Fruit fly (Drosophila melanogaster) whole organism, embryonic: ENCODE results near the gene Nepl3.

Experiments
- Abd-B ChIP-seq: fragments of 200-800 bp; sonication (Bioruptor generic); optimal IDR thresholded peaks from 2 replicates; lab custom pipeline; 2018; ENCODE audit warnings: missing biosample characterization, mild to moderate bottlenecking, missing genetic modification characterization, moderate library complexity
- Ada2b ChIP-seq: fragments of 200-800 bp; sonication (Bioruptor generic); IDR thresholded peaks from 2 replicates; pipeline ENCODE4 v1.3.6; 2022; ENCODE audit warnings: missing biosample characterization, missing genetic modification characterization
- C15 ChIP-seq: fragments of 200-800 bp; sonication (Bioruptor generic); IDR thresholded peaks from 3 replicates; pipeline ENCODE4 v1.3.6; 2022; ENCODE audit warnings: missing biosample characterization, missing genetic modification characterization
- CG1024 ChIP-seq: fragments of 200-800 bp; sonication (Bioruptor generic); IDR thresholded peaks from 2 replicates; pipeline ENCODE4 v1.3.6; 2022; ENCODE audit warnings: missing biosample characterization, missing genetic modification characterization
- CG12391 ChIP-seq: fragments of 200-800 bp; sonication (Bioruptor generic); optimal IDR thresholded peaks from 3 replicates; lab custom pipeline; 2018; ENCODE audit warnings: missing biosample characterization, mild to moderate bottlenecking, missing genetic modification characterization, moderate library complexity
- CG12744 ChIP-seq: fragments of 200-800 bp; sonication (Bioruptor generic); optimal IDR thresholded peaks from 2 replicates; lab custom pipeline; 2016; ENCODE audit warnings: missing biosample characterization, missing genetic modification characterization
- CG15011 ChIP-seq: fragments of 200-800 bp; sonication (Bioruptor generic); optimal IDR thresholded peaks from 3 replicates; lab custom pipeline; 2018; ENCODE audit warnings: missing biosample characterization, mild to moderate bottlenecking, missing genetic modification characterization
- CG15073 ChIP-seq: fragments of 200-800 bp; sonication (Bioruptor generic); optimal IDR thresholded peaks from 2 replicates; lab custom pipeline; 2016; ENCODE audit warnings: missing biosample characterization, missing genetic modification characterization
- CG15479 ChIP-seq: fragments of 200-800 bp; sonication (Bioruptor generic); optimal IDR thresholded peaks from 3 replicates; lab custom pipeline; 2019; ENCODE audit warnings: missing biosample characterization, mild to moderate bottlenecking, missing genetic modification characterization, moderate library complexity
- CG17328 ChIP-seq: fragments of 200-800 bp; sonication (Bioruptor generic); IDR thresholded peaks from 2 replicates; pipeline ENCODE4 v1.3.6; 2022; ENCODE audit warnings: missing biosample characterization, missing genetic modification characterization
- CG18011 ChIP-seq: fragments of 200-800 bp; sonication (Bioruptor generic); optimal IDR thresholded peaks from 2 replicates; lab custom pipeline; 2017; ENCODE audit warnings: missing biosample characterization, missing genetic modification characterization, mild to moderate bottlenecking, moderate library complexity, missing genotype
- CG2875 ChIP-seq: fragments of 200-800 bp; sonication (Bioruptor generic); optimal IDR thresholded peaks from 2 replicates; lab custom pipeline; 2017; ENCODE audit warnings: missing biosample characterization, mild to moderate bottlenecking, missing genetic modification characterization, missing genetic modification reagents
- CG2889 ChIP-seq: fragments of 200-800 bp; sonication (Bioruptor generic); IDR thresholded peaks from 3 replicates; pipeline ENCODE4 v1.3.6; 2022; ENCODE audit warnings: missing biosample characterization, missing genetic modification characterization
- CG30020 ChIP-seq: fragments of 200-800 bp; optimal IDR thresholded peaks from 2 replicates; lab custom pipeline; 2019; ENCODE audit warnings: missing biosample characterization, mild to moderate bottlenecking, missing genetic modification characterization, moderate library complexity
- CG31224 ChIP-seq: fragments of 200-800 bp; sonication (Bioruptor generic); IDR thresholded peaks from 2 replicates; pipeline ENCODE4 v1.3.6; 2022; ENCODE audit warnings: missing biosample characterization, missing genetic modification characterization
- CG31441 ChIP-seq: fragments of 200-800 bp; sonication (Bioruptor generic); IDR thresholded peaks from 2 replicates; pipeline ENCODE4 v1.3.6; 2022; ENCODE audit warnings: missing biosample characterization, missing genetic modification characterization
- CG33213 ChIP-seq: fragments of 200-800 bp; sonication (Bioruptor generic); optimal IDR thresholded peaks from 3 replicates; lab custom pipeline; 2016; ENCODE audit warnings: missing biosample characterization, missing genetic modification characterization
- CG4730 ChIP-seq: fragments of 200-800 bp; sonication (Bioruptor generic); IDR thresholded peaks from 2 replicates; pipeline ENCODE4 v1.3.6; 2022; ENCODE audit warnings: missing biosample characterization, missing genetic modification characterization
- CG6272 ChIP-seq: fragments of 200-800 bp; sonication (Bioruptor generic); IDR thresholded peaks from 2 replicates; pipeline ENCODE4 v1.3.6; 2022; ENCODE audit warnings: missing biosample characterization, missing genetic modification characterization
- CG6683 ChIP-seq: fragments of 200-800 bp; sonication (Bioruptor generic); optimal IDR thresholded peaks from 2 replicates; lab custom pipeline; 2017; ENCODE audit warnings: missing biosample characterization, mild to moderate bottlenecking, missing genetic modification characterization, missing genetic modification reagents
- CG6791 ChIP-seq: fragments of 200-800 bp; sonication (Bioruptor generic); IDR thresholded peaks from 3 replicates; pipeline ENCODE4 v1.3.6; 2022; ENCODE audit warnings: missing biosample characterization, missing genetic modification characterization; ENCODE audit not compliant: partially characterized antibody
- CG9876 ChIP-seq: fragments of 200-800 bp; sonication (Bioruptor generic); optimal IDR thresholded peaks from 2 replicates; lab custom pipeline; 2016; ENCODE audit warnings: missing biosample characterization, missing genetic modification characterization
- CG9932 ChIP-seq: fragments of 200-800 bp; sonication (Bioruptor generic); IDR thresholded peaks from 2 replicates; pipeline ENCODE4 v1.3.6; 2022; ENCODE audit warnings: missing biosample characterization, missing genetic modification characterization
- Dp ChIP-seq: fragments of 200-800 bp; sonication (Bioruptor generic); optimal IDR thresholded peaks from 2 replicates; lab custom pipeline; 2018; ENCODE audit warnings: missing biosample characterization, mild to moderate bottlenecking, missing genetic modification characterization, moderate library complexity
- Gsc ChIP-seq: fragments of 200-800 bp; sonication (Bioruptor generic); IDR thresholded peaks from 2 replicates; pipeline ENCODE4 v1.3.6; 2022; ENCODE audit warnings: missing biosample characterization, missing genetic modification characterization
- HLH4C ChIP-seq: fragments of 200-800 bp; sonication (Bioruptor generic); IDR thresholded peaks from 3 replicates; pipeline ENCODE4 v1.3.6; 2022; ENCODE audit warnings: missing biosample characterization, missing genetic modification characterization; ENCODE audit not compliant: partially characterized antibody
- HLH54F ChIP-seq: fragments of 200-800 bp; sonication (Bioruptor generic); optimal IDR thresholded peaks from 3 replicates; lab custom pipeline; 2016; ENCODE audit warnings: missing biosample characterization, missing genetic modification characterization
- Hr39 ChIP-seq: fragments of >200 bp; optimal IDR thresholded peaks from 2 replicates; lab custom pipeline; 2017
- Myb ChIP-seq: fragments of 200-800 bp; sonication (Bioruptor generic); optimal IDR thresholded peaks from 2 replicates; lab custom pipeline; 2016; ENCODE audit warnings: missing biosample characterization, missing genetic modification characterization
- Scr ChIP-seq: fragments of 200-800 bp; sonication (Bioruptor generic); IDR thresholded peaks from 2 replicates; pipeline ENCODE4 v1.3.6; 2022; ENCODE audit warnings: missing biosample characterization, missing genetic modification characterization; ENCODE audit not compliant: partially characterized antibody
- Stat92E ChIP-seq, 3 experiments: fragments of >200 bp in 2 of 3; fragments of 200-800 bp in 1 of 3; sonication (Bioruptor generic) in 1 of 3; optimal IDR thresholded peaks; 2 replicates each; lab custom pipeline; 2017 to 2019; ENCODE audit warnings: missing biosample characterization in 3 of 3, missing genetic modification characterization in 3 of 3, mild to moderate bottlenecking in 1 of 3, moderate library complexity in 1 of 3
- Xbp1 ChIP-seq: fragments of 200-800 bp; sonication (Bioruptor generic); optimal IDR thresholded peaks from 3 replicates; lab custom pipeline; 2016; ENCODE audit warnings: missing biosample characterization, mild to moderate bottlenecking, missing genetic modification characterization
- YL-1 ChIP-seq: fragments of 200-800 bp; sonication (Bioruptor generic); optimal IDR thresholded peaks from 3 replicates; lab custom pipeline; 2017; ENCODE audit warnings: missing biosample characterization, mild to moderate bottlenecking, missing genetic modification characterization
- aop ChIP-seq: fragments of 200-800 bp; sonication (Bioruptor generic); IDR thresholded peaks from 2 replicates; pipeline ENCODE4 v1.3.6; 2022; ENCODE audit warnings: missing biosample characterization, missing genetic modification characterization
- ase ChIP-seq: fragments of 200-800 bp; sonication (Bioruptor generic); IDR thresholded peaks from 3 replicates; pipeline ENCODE4 v1.3.6; 2022; ENCODE audit warnings: missing biosample characterization, missing genetic modification characterization
- bbx ChIP-seq: fragments of 200-800 bp; sonication (Bioruptor generic); IDR thresholded peaks from 2 replicates; pipeline ENCODE4 v1.3.6; 2022; ENCODE audit warnings: missing biosample characterization, missing genetic modification characterization; ENCODE audit not compliant: partially characterized antibody
- cas ChIP-seq: fragments of 200-800 bp; sonication (Bioruptor generic); IDR thresholded peaks from 2 replicates; pipeline ENCODE4 v1.3.6; 2022; ENCODE audit warnings: missing biosample characterization, missing genetic modification characterization
- fd64A ChIP-seq: fragments of 200-800 bp; sonication (Bioruptor generic); optimal IDR thresholded peaks from 3 replicates; lab custom pipeline; 2018; ENCODE audit warnings: missing biosample characterization, mild to moderate bottlenecking, missing genetic modification characterization
- fd96Cb ChIP-seq: fragments of 200-800 bp; sonication (Bioruptor generic); optimal IDR thresholded peaks from 2 replicates; lab custom pipeline; 2018; ENCODE audit warnings: missing biosample characterization, mild to moderate bottlenecking, missing genetic modification characterization, moderate library complexity
- nmo ChIP-seq: fragments of 200-800 bp; sonication (Bioruptor generic); optimal IDR thresholded peaks from 2 replicates; lab custom pipeline; 2018; ENCODE audit warnings: missing biosample characterization, mild to moderate bottlenecking, missing genetic modification characterization, moderate library complexity
- pho ChIP-seq: fragments of 200-800 bp; sonication (Bioruptor generic); optimal IDR thresholded peaks from 2 replicates; lab custom pipeline; 2016; ENCODE audit warnings: missing biosample characterization, missing genetic modification characterization
- salm ChIP-seq: fragments of 200-800 bp; sonication (Bioruptor generic); optimal IDR thresholded peaks from 2 replicates; lab custom pipeline; 2018; ENCODE audit warnings: missing biosample characterization, mild to moderate bottlenecking, missing genetic modification characterization
- sisA ChIP-seq: fragments of 200-800 bp; sonication (Bioruptor generic); IDR thresholded peaks from 2 replicates; pipeline ENCODE4 v1.3.6; 2022; ENCODE audit warnings: missing biosample characterization, missing genetic modification characterization
- sna ChIP-seq: fragments of 200-800 bp; sonication (Bioruptor generic); IDR thresholded peaks from 2 replicates; pipeline ENCODE4 v1.3.6; 2022; ENCODE audit warnings: missing biosample characterization, missing genetic modification characterization; ENCODE audit not compliant: partially characterized antibody
- stc ChIP-seq: fragments of 200-800 bp; sonication (Bioruptor generic); IDR thresholded peaks from 2 replicates; pipeline ENCODE4 v1.3.6; 2022; ENCODE audit warnings: missing biosample characterization, missing genetic modification characterization
- tup ChIP-seq: fragments of 200-800 bp; sonication (Bioruptor generic); optimal IDR thresholded peaks from 2 replicates; lab custom pipeline; 2016; ENCODE audit warnings: missing biosample characterization, mild to moderate bottlenecking, missing genetic modification characterization, moderate library complexity
- zen ChIP-seq: fragments of 200-800 bp; sonication (Bioruptor generic); optimal IDR thresholded peaks from 3 replicates; lab custom pipeline; 2018; ENCODE audit warnings: missing biosample characterization, mild to moderate bottlenecking, missing genetic modification characterization, moderate library complexity
- zf30C ChIP-seq: fragments of 200-800 bp; sonication (Bioruptor generic); optimal IDR thresholded peaks from 3 replicates; lab custom pipeline; 2018; ENCODE audit warnings: missing biosample characterization, mild to moderate bottlenecking, missing genetic modification characterization
- zfh1 ChIP-seq: fragments of 200-800 bp; sonication (Bioruptor generic); IDR thresholded peaks from 3 replicates; pipeline ENCODE4 v1.3.6; 2022; ENCODE audit warnings: missing biosample characterization, missing genetic modification characterization

Gene Nepl3

dm6 chr2L:5052367-5052914 lies 5.6 kb downstream of the Nepl3 start, which contains the start of gene senju (continued):
- peak; percentile 79 for TF ChIP-seq Myb (GFP tag; lab: Kevin White, UChicago)
- peak; percentile 0 for TF ChIP-seq zf30C
- TF ChIP-seq CG17328 (GFP tag; lab: Robert Waterston, UW) = peak; percentile 92
- peak; percentile 76 for TF ChIP-seq ase
- TF ChIP-seq CG9932 = peak; percentile 83
- TF ChIP-seq bbx (GFP tag; lab: Robert Waterston, UW) = peak; percentile 35; the same call in 1 of the 2 replicates
- TF ChIP-seq CG33213 = peak; percentile 81
- peak; percentile 83 for TF ChIP-seq CG12391 (tag; lab: Kevin White, UChicago)
- peak; percentile 40; the same call in 1 of the 2 replicates for TF ChIP-seq aop (GFP tag; lab: Robert Waterston, UW)
- peak; percentile 80 for TF ChIP-seq CG2875 (GFP tag; lab: Kevin White, UChicago)
- no peak for TF ChIP-seq CG15073 (GFP tag; lab: Kevin White, UChicago)
- peak; percentile 54; the same call in 1 of the 2 replicates for TF ChIP-seq cas
- TF ChIP-seq CG15011 = peak; percentile 39
- peak; percentile 71 for TF ChIP-seq CG2889
- peak; percentile 69 for TF ChIP-seq stc (GFP tag; lab: Robert Waterston, UW)
- no peak for TF ChIP-seq tup
- peak; percentile 16 for TF ChIP-seq Abd-B (GFP tag; lab: Kevin White, UChicago)
- TF ChIP-seq Hr39 (lab: Kevin White, UChicago) = peak; percentile 62
- peak; percentile 99 for TF ChIP-seq YL-1 (GFP tag; lab: Kevin White, UChicago)
- TF ChIP-seq CG15479 (GFP tag; lab: Kevin White, UChicago) = peak; percentile 94
- peak; percentile 65 for TF ChIP-seq nmo (GFP tag; lab: Kevin White, UChicago)
- TF ChIP-seq Gsc (GFP tag; lab: Robert Waterston, UW) = no peak
- peak; percentile 66 for TF ChIP-seq CG9876 (GFP tag; lab: Kevin White, UChicago)
- TF ChIP-seq sisA = peak; percentile 75
- no peak for TF ChIP-seq sna (GFP tag; lab: Robert Waterston, UW)
- TF ChIP-seq CG31224 (GFP tag; lab: Robert Waterston, UW) = peak; percentile 63
- TF ChIP-seq CG6683 (GFP tag; lab: Kevin White, UChicago) = peak; percentile 70
- peak; percentile 61 for TF ChIP-seq fd96Cb (tag; lab: Kevin White, UChicago)
- peak; percentile 54 for TF ChIP-seq CG6791 (GFP tag; lab: Robert Waterston, UW)
- TF ChIP-seq CG12744 = peak; percentile 76
- TF ChIP-seq zfh1 (GFP tag; lab: Robert Waterston, UW) = peak; percentile 83; the same call in 2 of the 3 replicates
- peak; percentile 68 for TF ChIP-seq CG1024
- TF ChIP-seq HLH4C (GFP tag; lab: Robert Waterston, UW) = 0 out of 3 replicates have a peak, but pooled peaks have one; percentile 27
- peak; percentile 57 for TF ChIP-seq CG4730 (GFP tag; lab: Robert Waterston, UW)
- TF ChIP-seq CG18011 (GFP tag; lab: Kevin White, UChicago) = peak; percentile 86
- peak; percentile 88 for TF ChIP-seq Xbp1 (GFP tag; lab: Kevin White, UChicago)
- TF ChIP-seq zen (tag; lab: Kevin White, UChicago) = peak; percentile 53
- peak; percentile 86 for TF ChIP-seq pho (GFP tag; lab: Kevin White, UChicago)
- peak; percentile 81 for TF ChIP-seq CG31441 (GFP tag; lab: Robert Waterston, UW)
- TF ChIP-seq C15 (GFP tag; lab: Robert Waterston, UW) = peak; percentile 64; the same call in 1 of the 3 replicates
- TF ChIP-seq CG6272 (GFP tag; lab: Robert Waterston, UW) = 0 out of 2 replicates have a peak, but pooled peaks have one; percentile 27
- TF ChIP-seq Stat92E (GFP tag; optimal IDR thresholded peaks at IDR 0.05; lab: Kevin White, UChicago) = peak in 1 of 3 experiments; percentile 8
- TF ChIP-seq fd64A (GFP tag; lab: Kevin White, UChicago) = peak; percentile 59
- TF ChIP-seq Ada2b (GFP tag; lab: Robert Waterston, UW) = peak; percentile 81
- peak; percentile 54 for TF ChIP-seq Scr (GFP tag; lab: Robert Waterston, UW)
- TF ChIP-seq HLH54F (GFP tag; lab: Kevin White, UChicago) = peak; percentile 81
- peak; percentile 46 for TF ChIP-seq Dp (GFP tag; lab: Kevin White, UChicago)
- peak; percentile 55 for TF ChIP-seq CG30020 (tag; lab: Kevin White, UChicago)
- peak; percentile 47 for TF ChIP-seq salm (tag; lab: Kevin White, UChicago)
